Worm (Caenorhabditis elegans): ENCODE results near the gene F13C5.3.

- TF ChIP-seq dve-1 (tag; optimal IDR thresholded peaks at IDR 0.05) (no peak), pqm-1 (tag; optimal IDR thresholded peaks at IDR 0.05) (no peak), fkh-6 (tag; optimal IDR thresholded peaks at IDR 0.05) (no peak), pros-1 (tag; optimal IDR thresholded peaks at IDR 0.05) (no peak), ceh-19 (GFP tag; optimal IDR thresholded peaks at IDR 0.05) (no peak), ceh-2 (tag; optimal IDR thresholded peaks at IDR 0.05) (no peak), eyg-1 (tag; optimal IDR thresholded peaks at IDR 0.05) (no peak), nhr-232 (tag; optimal IDR thresholded peaks at IDR 0.05) (no peak)
These were observed 42.2 kb downstream of the F13C5.3 start, which contains the start of gene hlh-19 for ce11 chrX:557195-557594.

All from whole organism, late embryonic.